Worm (Caenorhabditis elegans): Measurements from ENCODE around the gene iglr-1.
"Not testable (repeated sequence)": the region's sequence is repeated elsewhere in the genome, so short reads cannot be mapped to it uniquely, and the experiment has no call there.

iglr-1 gene

DNA sequence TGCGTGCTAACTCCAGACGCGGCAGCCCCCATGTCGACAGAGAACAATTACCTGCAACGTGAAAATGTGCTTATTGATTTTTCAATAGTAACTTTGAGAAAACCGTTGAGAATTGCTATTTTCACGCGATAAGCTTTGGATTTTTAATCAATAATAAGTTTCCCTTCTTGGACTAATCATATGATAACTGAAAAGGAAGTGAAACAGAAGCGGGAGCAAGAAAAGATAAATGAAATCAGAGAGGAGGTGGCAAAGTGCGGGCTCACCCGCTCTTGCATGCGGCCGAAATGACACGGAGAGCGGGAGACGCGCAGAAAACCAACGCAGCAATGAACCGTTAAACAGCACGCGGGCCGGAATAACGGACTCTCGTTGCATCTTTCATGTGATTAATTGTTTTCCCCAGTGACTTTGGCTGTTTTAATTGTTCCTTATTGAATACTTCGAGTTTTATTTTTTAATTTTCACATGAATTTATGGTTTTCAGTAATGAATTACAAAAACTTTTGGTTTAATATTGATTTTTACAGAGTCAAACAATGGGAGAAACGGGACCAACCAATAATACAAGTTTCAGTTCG is 20.9 kb downstream of the iglr-1 start, which contains the start of the genes flwr-1 and tbc-1:
Gene flwr-1 (minus strand): TSS at position 51 of the 581 bp plus-strand sequence.
Gene tbc-1 (plus strand): TSS at position 531 of the 581 bp plus-strand sequence.
- no peak for TF ChIP-seq him-1 (tag; optimal IDR thresholded peaks at IDR 0.05)
- TF ChIP-seq W03F9.2 (tag; optimal IDR thresholded peaks at IDR 0.05): no peak
- no peak for TF ChIP-seq dao-5 (tag; optimal IDR thresholded peaks at IDR 0.05)

DNA sequence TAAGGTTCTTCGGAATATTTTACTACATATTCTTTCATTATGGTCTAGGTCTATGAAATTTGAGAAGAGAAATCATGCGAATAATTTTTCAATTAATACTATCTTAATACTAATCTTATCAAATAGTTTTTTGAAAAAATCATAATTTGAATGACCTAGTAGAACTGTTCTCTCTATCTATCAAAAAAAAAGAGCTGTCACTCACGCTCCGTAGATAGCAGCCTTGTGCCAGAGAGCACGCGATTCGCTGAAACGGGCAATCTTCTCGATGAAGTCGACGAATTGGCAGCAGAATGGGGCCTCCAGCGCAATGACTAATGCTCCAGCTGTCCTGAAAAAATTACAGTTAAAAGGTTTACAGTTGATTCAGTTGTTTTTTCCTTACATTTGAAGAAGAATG is 21.6 kb downstream of the iglr-1 start:
- TF ChIP-seq W03F9.2 (tag; optimal IDR thresholded peaks at IDR 0.05) (no peak), him-1 (tag; optimal IDR thresholded peaks at IDR 0.05) (no peak), dao-5 (tag; optimal IDR thresholded peaks at IDR 0.05) (no peak)

DNA sequence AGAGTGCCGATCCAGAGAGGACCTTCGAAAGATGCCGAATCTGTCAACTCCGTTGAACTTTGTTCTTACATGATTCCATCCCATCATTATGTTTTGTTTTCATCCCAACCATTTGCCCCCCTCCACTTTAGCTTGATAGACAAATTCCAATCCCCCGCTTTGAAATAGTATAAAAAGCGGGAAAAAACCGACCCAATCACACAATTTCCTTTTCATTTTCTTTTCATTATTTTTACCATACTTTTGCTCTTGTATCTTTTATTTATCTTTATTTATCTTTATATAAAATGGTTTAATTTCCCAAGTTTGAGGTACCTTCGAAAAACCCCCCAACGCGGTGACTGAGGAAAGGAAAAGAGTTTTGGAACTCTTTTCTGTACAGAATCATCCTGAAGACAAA is 24.7 kb downstream of the iglr-1 start, which contains the start of gene F20D1.22:
Gene F20D1.22 (plus strand): TSS at position 301 of the 400 bp plus-strand sequence.
- TF ChIP-seq W03F9.2, dao-5, him-1 (tag; optimal IDR thresholded peaks at IDR 0.05): not testable (repeated sequence)

DNA sequence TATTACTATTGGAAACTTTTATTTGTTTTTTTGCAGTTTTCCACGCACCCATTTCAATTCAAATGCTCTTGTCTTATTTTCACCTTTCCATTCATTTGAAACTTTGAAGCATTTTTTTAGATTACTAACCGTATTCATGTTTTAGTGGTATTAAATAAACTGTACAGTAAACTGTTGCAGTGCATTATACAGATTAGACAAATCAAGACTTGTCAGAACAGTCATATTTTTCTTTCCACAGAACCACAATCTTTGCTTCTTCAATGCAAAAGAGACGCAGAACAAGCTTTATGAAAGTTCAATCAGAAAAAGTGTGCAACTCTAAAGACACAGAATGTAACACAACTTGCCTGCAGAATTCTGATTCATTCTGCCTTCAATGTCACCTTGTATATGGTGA is 25.4 kb downstream of the iglr-1 start, which contains the start of gene F45B8.5:
Gene F45B8.5 (plus strand): TSS at position 301 of the 400 bp plus-strand sequence.
- no peak for TF ChIP-seq W03F9.2 (tag; optimal IDR thresholded peaks at IDR 0.05)
- no peak for TF ChIP-seq him-1 (tag; optimal IDR thresholded peaks at IDR 0.05)
- no peak for TF ChIP-seq dao-5 (tag; optimal IDR thresholded peaks at IDR 0.05)

DNA sequence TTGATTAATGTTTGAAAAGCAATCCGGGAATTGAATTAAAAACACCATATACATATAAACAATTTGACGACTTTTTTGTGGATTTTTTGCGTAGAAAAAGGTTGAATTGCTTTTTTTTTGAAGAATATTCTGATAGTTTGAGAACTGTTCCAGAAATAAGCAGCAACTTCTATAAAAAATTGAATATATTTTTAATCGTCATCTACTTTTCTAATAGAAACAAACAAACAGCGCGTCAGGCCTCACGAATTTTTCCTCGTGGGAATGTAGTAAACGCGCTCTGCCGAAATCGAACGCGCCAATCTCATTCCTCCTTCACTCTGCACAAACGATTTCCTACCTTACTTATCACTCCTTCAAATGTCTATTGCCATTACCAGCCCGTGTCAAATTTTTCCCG is 26.9 kb downstream of the iglr-1 start, which contains the start of gene rgs-11:
Gene rgs-11 (plus strand): TSS at position 301 of the 400 bp plus-strand sequence.
- no peak for TF ChIP-seq W03F9.2 (tag; optimal IDR thresholded peaks at IDR 0.05)
- no peak for TF ChIP-seq dao-5 (tag; optimal IDR thresholded peaks at IDR 0.05)

DNA sequence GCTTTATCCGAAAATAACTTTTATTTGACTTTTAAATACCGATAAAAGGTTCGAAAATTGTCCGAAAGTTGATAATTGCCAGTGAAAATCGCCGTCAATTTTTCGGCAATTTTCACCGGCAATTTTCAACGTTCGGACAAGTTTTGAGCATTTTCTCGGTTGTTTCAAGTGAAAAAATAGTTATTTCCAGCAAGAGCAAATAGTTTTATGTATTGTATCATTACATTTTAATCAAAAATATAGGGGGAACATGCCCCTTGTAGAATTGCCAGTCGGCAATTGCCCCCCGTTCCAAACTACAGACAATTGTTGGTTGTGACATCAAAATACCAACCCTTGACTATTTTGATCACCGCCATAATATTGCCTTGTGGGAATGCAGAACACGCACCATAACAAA is 28.7 kb downstream of the iglr-1 start, which contains the start of gene rgs-10:
Gene rgs-10 (plus strand): TSS at position 301 of the 400 bp plus-strand sequence.
- TF ChIP-seq him-1 (tag; optimal IDR thresholded peaks at IDR 0.05): no peak

DNA sequence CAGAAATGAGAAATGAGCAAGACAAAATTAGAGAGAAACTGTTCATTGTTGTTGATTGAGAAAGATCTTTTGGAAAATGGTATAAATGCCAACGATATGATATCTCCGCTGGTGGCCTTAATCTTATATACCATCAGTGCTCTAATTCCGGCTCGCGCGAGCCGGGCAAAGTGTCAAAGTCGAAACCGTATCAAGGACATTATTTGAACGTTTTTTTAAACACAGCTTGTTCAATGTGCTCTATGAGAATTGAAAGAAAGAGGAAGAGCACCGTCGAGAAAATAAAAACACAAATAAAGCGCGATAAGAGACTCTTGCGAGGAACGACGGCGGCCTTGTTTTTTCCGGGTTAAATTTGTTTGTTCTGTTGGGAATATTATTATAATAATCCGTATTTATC is 29.7 kb downstream of the iglr-1 start, which contains the start of gene idpp-3:
Gene idpp-3 (minus strand): TSS at position 101 of the 400 bp plus-strand sequence.
- TF ChIP-seq him-1 (tag; optimal IDR thresholded peaks at IDR 0.05) (no peak), W03F9.2 (tag; optimal IDR thresholded peaks at IDR 0.05) (no peak), dao-5 (tag; optimal IDR thresholded peaks at IDR 0.05) (no peak)

DNA sequence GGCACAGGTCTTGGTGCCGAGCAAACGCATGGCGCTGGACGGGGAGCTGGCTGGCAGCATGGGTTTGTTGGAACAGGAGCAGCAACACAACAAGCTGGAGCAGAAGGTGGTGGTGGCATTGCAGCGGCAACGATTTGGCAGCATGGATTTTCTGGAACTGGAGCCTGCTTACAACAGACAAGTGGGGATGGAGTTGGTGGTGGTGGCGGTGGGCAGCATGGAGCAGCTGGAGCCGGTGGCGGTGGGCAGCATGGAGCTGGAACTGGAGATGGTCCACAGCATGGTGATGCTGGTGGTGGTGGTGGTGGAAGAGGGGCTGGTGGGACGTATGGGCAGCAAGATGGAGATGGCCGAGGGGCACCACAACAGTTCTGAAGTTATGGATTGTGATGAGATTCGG is 30.3 kb downstream of the iglr-1 start:
- TF ChIP-seq W03F9.2 (tag; optimal IDR thresholded peaks at IDR 0.05) (no peak), him-1 (tag; optimal IDR thresholded peaks at IDR 0.05) (no peak), dao-5 (tag; optimal IDR thresholded peaks at IDR 0.05) (no peak)

DNA sequence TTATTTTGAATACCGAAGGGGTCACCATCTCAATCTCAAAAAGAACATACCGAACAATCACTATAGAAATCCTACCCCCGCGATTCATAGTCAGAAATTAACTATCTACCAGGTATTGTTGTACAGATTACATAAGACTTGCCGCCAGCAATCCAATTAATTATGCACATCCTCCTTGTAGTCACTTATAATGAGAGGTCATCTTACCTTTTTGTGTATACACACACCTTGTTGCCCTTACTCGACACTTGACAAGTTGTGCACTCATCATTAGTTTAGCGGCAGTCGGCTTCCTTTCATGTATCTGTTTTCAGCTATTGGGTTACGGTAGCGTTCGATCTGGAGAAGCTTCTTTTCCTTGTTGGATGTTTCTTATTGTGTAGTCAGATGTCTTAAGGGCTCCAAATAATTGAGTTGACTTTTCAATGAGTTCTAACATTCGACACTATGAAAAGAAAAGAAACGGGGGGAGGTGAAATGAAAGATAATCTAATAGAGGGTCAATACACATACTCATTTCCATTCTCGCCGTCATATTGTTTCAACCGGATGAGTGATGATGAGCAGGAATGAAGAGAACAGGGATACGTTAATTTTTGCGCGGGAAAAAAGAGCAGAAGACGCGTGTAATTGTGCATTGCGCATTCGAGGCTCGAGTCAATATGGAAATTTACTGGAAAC is 31.6 kb downstream of the iglr-1 start:
- TF ChIP-seq dao-5 (tag; optimal IDR thresholded peaks at IDR 0.05) (no peak), him-1 (tag; optimal IDR thresholded peaks at IDR 0.05) (no peak), W03F9.2 (tag; optimal IDR thresholded peaks at IDR 0.05) (no peak)

DNA sequence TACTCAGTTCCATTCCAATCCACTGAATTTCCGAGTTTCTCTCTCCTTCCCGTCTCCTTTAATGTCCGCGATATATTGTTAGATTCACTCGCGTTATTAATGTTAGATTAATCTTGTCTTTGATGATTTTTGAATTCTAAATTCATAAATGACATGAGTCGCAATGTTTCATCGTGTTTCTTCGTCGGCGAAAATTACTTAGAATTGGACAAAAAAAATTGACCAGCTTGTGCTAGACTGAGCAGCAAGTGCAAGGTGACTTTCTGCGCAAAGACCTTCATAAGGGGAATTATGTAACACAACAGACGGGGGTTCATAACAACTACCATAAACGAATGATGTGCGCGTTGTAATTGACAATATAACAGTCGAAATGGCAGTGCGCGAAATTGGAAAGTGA is 32.8 kb downstream of the iglr-1 start:
- no peak for TF ChIP-seq W03F9.2 (tag; optimal IDR thresholded peaks at IDR 0.05)
- TF ChIP-seq dao-5 (tag; optimal IDR thresholded peaks at IDR 0.05): no peak
- TF ChIP-seq him-1 (tag; optimal IDR thresholded peaks at IDR 0.05): no peak

DNA sequence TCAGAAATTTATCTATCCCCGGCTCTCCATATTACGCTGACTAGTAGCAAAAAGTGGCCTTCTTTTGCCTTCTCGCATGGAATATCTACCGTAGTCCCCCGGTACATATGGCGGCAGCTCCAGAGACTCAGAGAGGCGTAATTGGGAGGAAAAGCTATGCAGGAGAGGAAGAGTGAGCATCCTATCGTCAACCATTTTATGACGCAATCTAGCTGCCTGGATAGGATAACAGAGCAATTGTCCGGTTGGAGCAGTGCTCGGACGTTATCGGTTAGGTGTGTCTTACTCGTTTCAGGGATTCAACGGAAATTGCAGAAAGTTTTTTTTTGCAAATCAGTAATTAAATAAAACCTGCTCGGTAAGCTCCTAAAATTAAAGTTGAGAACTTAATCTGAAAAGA is 34.0 kb downstream of the iglr-1 start:
- TF ChIP-seq dao-5 (tag; optimal IDR thresholded peaks at IDR 0.05) (no peak), him-1 (tag; optimal IDR thresholded peaks at IDR 0.05) (no peak), W03F9.2 (tag; optimal IDR thresholded peaks at IDR 0.05) (no peak)

DNA sequence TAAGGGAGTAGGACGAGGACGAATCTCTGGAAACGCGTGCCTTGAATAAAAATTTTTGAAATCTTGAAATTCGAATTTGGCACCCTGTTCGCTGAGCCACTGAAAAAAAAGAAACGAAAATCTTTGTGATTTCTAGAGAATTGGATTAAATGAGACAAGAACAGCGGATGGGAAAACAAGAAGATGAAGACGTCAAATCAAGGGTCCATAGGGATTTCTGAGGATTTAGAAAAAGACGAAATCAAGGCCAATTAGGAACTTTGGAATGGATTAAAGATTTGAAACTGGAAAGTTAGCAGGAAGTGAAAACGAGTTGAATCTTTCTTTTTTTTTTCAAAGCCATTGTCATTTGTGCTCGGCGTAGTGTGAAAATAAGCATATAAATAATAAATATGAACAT is 36.6 kb downstream of the iglr-1 start, which contains the start of gene pag-3:
Gene pag-3 (minus strand): TSS at position 101 of the 400 bp plus-strand sequence.
- TF ChIP-seq W03F9.2 (tag; optimal IDR thresholded peaks at IDR 0.05) (no peak), dao-5 (tag; optimal IDR thresholded peaks at IDR 0.05) (no peak), him-1 (tag; optimal IDR thresholded peaks at IDR 0.05) (no peak)

DNA sequence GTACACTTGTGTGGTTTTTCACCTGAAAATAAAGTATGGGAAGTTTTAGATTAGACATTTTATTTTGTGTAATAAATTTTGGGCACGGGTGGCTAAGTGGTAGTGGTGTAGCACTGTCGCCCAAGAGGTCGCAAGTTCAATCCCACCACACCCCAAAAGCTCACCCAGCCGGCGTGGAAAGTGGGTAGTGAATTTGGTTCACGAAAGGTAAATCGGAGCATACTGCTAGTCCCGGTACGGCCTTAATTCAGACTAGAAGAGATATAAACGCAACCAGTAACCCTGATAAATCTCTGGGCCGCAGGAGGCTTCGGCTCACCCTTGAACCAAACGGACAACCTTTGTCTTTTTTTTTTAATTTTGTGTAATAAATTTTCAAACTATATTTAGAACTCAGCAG is 39.4 kb downstream of the iglr-1 start:
- TF ChIP-seq W03F9.2 (tag; optimal IDR thresholded peaks at IDR 0.05) (no peak), dao-5 (tag; optimal IDR thresholded peaks at IDR 0.05) (no peak), him-1 (tag; optimal IDR thresholded peaks at IDR 0.05) (no peak)

DNA sequence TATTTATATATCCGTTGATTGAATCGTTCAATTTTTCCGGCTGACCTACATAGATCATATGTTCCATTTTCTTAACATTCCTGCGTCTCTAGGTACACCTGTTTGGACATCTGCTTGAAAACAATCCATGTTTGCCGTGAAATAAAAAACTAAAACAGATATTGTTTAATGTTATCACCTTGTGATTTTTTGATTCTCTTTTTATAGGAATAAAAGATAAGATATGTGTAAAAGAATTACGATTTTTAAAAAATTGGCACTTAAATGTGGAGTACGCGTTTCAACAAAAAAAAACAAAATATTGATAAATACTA is 43.9 kb downstream of the iglr-1 start:
- TF ChIP-seq dao-5 (tag; optimal IDR thresholded peaks at IDR 0.05) (no peak), W03F9.2 (tag; optimal IDR thresholded peaks at IDR 0.05) (no peak), him-1 (tag; optimal IDR thresholded peaks at IDR 0.05) (no peak)

Data from whole organism, L4/young adult.